Worm (Caenorhabditis elegans) whole organism, late embryonic: Measurements from ENCODE around the gene ZC487.2.

Experiments
- C08G9.2 ChIP-seq: sonication (generic microtip); optimal IDR thresholded peaks from 2 replicates; lab custom pipeline; 2016; ENCODE audit warnings: mild to moderate bottlenecking, missing genetic modification characterization, moderate library complexity, missing compliant biosample characterization
- K09A11.1 ChIP-seq: sonication (generic microtip); optimal IDR thresholded peaks from 2 replicates; lab custom pipeline; 2017; ENCODE audit warnings: antibody characterized with exemption, mild to moderate bottlenecking, missing genetic modification characterization, missing compliant biosample characterization; ENCODE audit not compliant: insufficient read depth
- T23F11.4 ChIP-seq: fragments of 200-800 bp; sonication (Bioruptor generic); optimal IDR thresholded peaks from 2 replicates; lab custom pipeline; 2018; ENCODE audit warnings: mild to moderate bottlenecking, missing genetic modification characterization, missing compliant biosample characterization
- ahr-1 ChIP-seq: sonication (generic microtip); optimal IDR thresholded peaks from 2 replicates; lab custom pipeline; 2016; ENCODE audit warnings: missing genetic modification characterization, missing compliant biosample characterization
- ceh-18 ChIP-seq: sonication (generic microtip); optimal IDR thresholded peaks from 2 replicates; lab custom pipeline; 2016; ENCODE audit warnings: missing genetic modification characterization, missing compliant biosample characterization
- ceh-19 ChIP-seq: fragments of 200-800 bp; sonication (Bioruptor generic); optimal IDR thresholded peaks from 2 replicates; lab custom pipeline; 2018; ENCODE audit warnings: mild to moderate bottlenecking, missing genetic modification characterization, missing compliant biosample characterization
- ceh-2 ChIP-seq: sonication (generic microtip); optimal IDR thresholded peaks from 2 replicates; lab custom pipeline; 2016; ENCODE audit warnings: missing genotype, missing genetic modification characterization, missing compliant biosample characterization
- ceh-30 ChIP-seq: fragments of 150-350 bp; optimal IDR thresholded peaks from 2 replicates; lab custom pipeline; 2014; ENCODE audit warnings: missing biosample characterization, missing genetic modification characterization
- ceh-31 ChIP-seq: sonication (generic microtip); optimal IDR thresholded peaks from 2 replicates; lab custom pipeline; 2016; ENCODE audit warnings: missing genetic modification characterization, missing compliant biosample characterization
- ceh-45 ChIP-seq: fragments of 200-800 bp; sonication (Bioruptor generic); IDR thresholded peaks from 2 replicates; pipeline ENCODE4 v1.3.6; 2022; ENCODE audit warnings: missing genetic modification reagents, missing genetic modification characterization, missing compliant biosample characterization
- ceh-6 ChIP-seq: fragments of 200-800 bp; sonication (Bioruptor generic); optimal IDR thresholded peaks from 2 replicates; lab custom pipeline; 2018; ENCODE audit warnings: mild to moderate bottlenecking, missing genetic modification characterization, missing compliant biosample characterization
- dmd-4 ChIP-seq: sonication (generic microtip); optimal IDR thresholded peaks from 2 replicates; lab custom pipeline; 2016; ENCODE audit warnings: borderline replicate concordance, missing genetic modification characterization, missing compliant biosample characterization
- dve-1 ChIP-seq: sonication (generic microtip); optimal IDR thresholded peaks from 2 replicates; lab custom pipeline; 2017; ENCODE audit warnings: antibody characterized with exemption, mild to moderate bottlenecking, missing genetic modification characterization, missing compliant biosample characterization
- elt-2 ChIP-seq: sonication (generic microtip); optimal IDR thresholded peaks from 2 replicates; lab custom pipeline; 2016; ENCODE audit warnings: missing genetic modification reagents, missing genetic modification characterization, missing compliant biosample characterization
- elt-4 ChIP-seq: sonication (generic microtip); optimal IDR thresholded peaks from 2 replicates; lab custom pipeline; 2016; ENCODE audit warnings: missing genetic modification characterization, missing compliant biosample characterization
- ets-4 ChIP-seq: sonication (generic microtip); optimal IDR thresholded peaks from 2 replicates; lab custom pipeline; 2016; ENCODE audit warnings: missing genetic modification characterization, missing compliant biosample characterization
- fkh-10 ChIP-seq: fragments of 150-350 bp; optimal IDR thresholded peaks from 2 replicates; lab custom pipeline; 2014; ENCODE audit warnings: missing biosample characterization, missing genetic modification reagents, missing genetic modification characterization
- gmeb-2 ChIP-seq: sonication (generic microtip); optimal IDR thresholded peaks from 2 replicates; lab custom pipeline; 2016; ENCODE audit warnings: missing genetic modification characterization, inconsistent platforms, missing compliant biosample characterization
- hlh-13 ChIP-seq: fragments of 200-800 bp; sonication (Bioruptor generic); optimal IDR thresholded peaks from 2 replicates; lab custom pipeline; 2018; ENCODE audit warnings: mild to moderate bottlenecking, missing genetic modification characterization, missing compliant biosample characterization
- hlh-15 ChIP-seq: sonication (generic microtip); optimal IDR thresholded peaks from 2 replicates; lab custom pipeline; 2016; ENCODE audit warnings: missing genetic modification characterization, missing compliant biosample characterization
- hlh-30 ChIP-seq: sonication (generic microtip); optimal IDR thresholded peaks from 2 replicates; lab custom pipeline; 2017; ENCODE audit warnings: antibody characterized with exemption, missing genetic modification characterization, missing compliant biosample characterization; ENCODE audit not compliant: insufficient read depth
- hlh-6 ChIP-seq: sonication (generic microtip); optimal IDR thresholded peaks from 2 replicates; lab custom pipeline; 2016; ENCODE audit warnings: missing genotype, missing genetic modification characterization, missing compliant biosample characterization
- lin-11 ChIP-seq: fragments of 200-800 bp; sonication (Bioruptor generic); optimal IDR thresholded peaks from 2 replicates; lab custom pipeline; 2018; ENCODE audit warnings: mild to moderate bottlenecking, missing genetic modification characterization, missing compliant biosample characterization
- madf-2 ChIP-seq: sonication (generic microtip); optimal IDR thresholded peaks from 2 replicates; lab custom pipeline; 2017; ENCODE audit warnings: missing genetic modification characterization, missing compliant biosample characterization
- mec-3 ChIP-seq: sonication (generic microtip); optimal IDR thresholded peaks from 2 replicates; lab custom pipeline; 2016; ENCODE audit warnings: borderline replicate concordance, missing genetic modification characterization, missing compliant biosample characterization
- nfya-1 ChIP-seq: sonication (generic microtip); optimal IDR thresholded peaks from 2 replicates; lab custom pipeline; 2017; ENCODE audit warnings: missing genetic modification characterization, mild to moderate bottlenecking, missing compliant biosample characterization, antibody characterized with exemption, moderate library complexity
- nhr-11 ChIP-seq: fragments of 150-350 bp; optimal IDR thresholded peaks from 2 replicates; lab custom pipeline; 2014; ENCODE audit warnings: missing biosample characterization, missing genetic modification characterization
- npax-4 ChIP-seq: sonication (generic microtip); optimal IDR thresholded peaks from 2 replicates; lab custom pipeline; 2016; ENCODE audit warnings: missing genetic modification characterization, missing compliant biosample characterization
- odd-2 ChIP-seq: sonication (generic microtip); optimal IDR thresholded peaks from 2 replicates; lab custom pipeline; 2017; ENCODE audit warnings: antibody characterized with exemption, mild to moderate bottlenecking, missing genetic modification characterization, missing compliant biosample characterization
- pag-3 ChIP-seq: sonication (generic microtip); optimal IDR thresholded peaks from 2 replicates; lab custom pipeline; 2016; ENCODE audit warnings: missing compliant biosample characterization, missing genetic modification characterization, borderline replicate concordance
- pat-9 ChIP-seq: fragments of 200-800 bp; sonication (Bioruptor generic); optimal IDR thresholded peaks from 2 replicates; lab custom pipeline; 2018; ENCODE audit warnings: mild to moderate bottlenecking, missing genetic modification characterization, moderate library complexity, missing compliant biosample characterization
- pha-2 ChIP-seq: sonication (generic microtip); optimal IDR thresholded peaks from 2 replicates; lab custom pipeline; 2017; ENCODE audit warnings: mild to moderate bottlenecking, missing genetic modification characterization, missing compliant biosample characterization
- pha-4 ChIP-seq: fragments of 150-350 bp; optimal IDR thresholded peaks from 2 replicates; lab custom pipeline; 2018; ENCODE audit warnings: missing biosample characterization, missing genetic modification reagents, missing genetic modification characterization
- pqm-1 ChIP-seq: sonication (generic microtip); optimal IDR thresholded peaks from 2 replicates; lab custom pipeline; 2016; ENCODE audit warnings: missing genetic modification characterization, missing compliant biosample characterization
- ref-2 ChIP-seq: sonication (generic microtip); optimal IDR thresholded peaks from 2 replicates; lab custom pipeline; 2016; ENCODE audit warnings: missing genetic modification characterization, missing compliant biosample characterization
- sox-4 ChIP-seq: sonication (generic microtip); optimal IDR thresholded peaks from 2 replicates; lab custom pipeline; 2017; ENCODE audit warnings: mild to moderate bottlenecking, missing genetic modification characterization, inconsistent platforms, missing compliant biosample characterization
- syd-9 ChIP-seq: sonication (generic microtip); optimal IDR thresholded peaks from 2 replicates; lab custom pipeline; 2016; ENCODE audit warnings: mild to moderate bottlenecking, missing genetic modification characterization, moderate library complexity, missing compliant biosample characterization
- tbx-2 ChIP-seq: sonication (generic microtip); optimal IDR thresholded peaks from 2 replicates; lab custom pipeline; 2016; ENCODE audit warnings: missing genetic modification characterization, missing compliant biosample characterization
- tbx-7 ChIP-seq: sonication (generic microtip); optimal IDR thresholded peaks from 2 replicates; lab custom pipeline; 2016; ENCODE audit warnings: missing genotype, missing genetic modification characterization, missing compliant biosample characterization
- unc-3 ChIP-seq, 2 experiments: fragments of 200-800 bp in 1 of 2; sonication (Bioruptor generic) in 1 of 2; sonication (generic microtip) in 1 of 2; conservative IDR thresholded peaks in 1 of 2; optimal IDR thresholded peaks in 1 of 2; 2 replicates each; pipeline versions ENCODE4 v1.3.6 to Lab custom; 2016 to 2022; ENCODE audit warnings: missing compliant biosample characterization in 2 of 2, missing genetic modification characterization in 2 of 2, missing genetic modification reagents in 1 of 2
- unc-42 ChIP-seq: sonication (generic microtip); optimal IDR thresholded peaks from 2 replicates; lab custom pipeline; 2016; ENCODE audit warnings: missing genotype, missing genetic modification characterization, missing compliant biosample characterization
- unc-86 ChIP-seq: sonication (generic microtip); optimal IDR thresholded peaks from 2 replicates; lab custom pipeline; 2016; ENCODE audit warnings: missing genetic modification characterization, missing compliant biosample characterization
- ztf-16 ChIP-seq: sonication (generic microtip); optimal IDR thresholded peaks from 2 replicates; lab custom pipeline; 2017; ENCODE audit warnings: missing genetic modification characterization, missing compliant biosample characterization

ZC487.2 gene

DNA sequence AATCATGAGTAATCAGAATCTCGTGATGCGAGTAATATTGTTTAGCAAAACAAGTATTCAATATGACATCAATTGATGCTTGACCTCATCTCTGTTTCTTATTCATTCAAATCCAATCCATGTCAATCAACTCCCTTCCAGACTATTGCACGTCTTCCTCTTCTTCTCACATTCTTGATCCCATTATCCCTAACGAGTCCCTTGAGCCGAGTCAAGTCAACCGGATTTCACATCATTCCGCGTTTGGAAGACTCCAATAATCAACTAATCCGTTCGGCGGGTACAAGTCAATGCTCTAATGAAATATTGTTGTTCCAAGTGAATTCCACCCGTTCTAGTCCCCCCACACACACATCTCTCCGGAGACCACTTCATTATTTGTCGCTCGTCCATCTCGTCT lies 4.0 kb upstream of the ZC487.2 start:
- TF ChIP-seq unc-42 (tag; lab: Kevin White, UChicago) (peak; percentile 93), ceh-19 (GFP tag; lab: Kevin White, UChicago) (no peak), ceh-31 (tag; lab: Kevin White, UChicago) (peak; percentile 33), tbx-7 (tag; lab: Kevin White, UChicago) (no peak)

DNA sequence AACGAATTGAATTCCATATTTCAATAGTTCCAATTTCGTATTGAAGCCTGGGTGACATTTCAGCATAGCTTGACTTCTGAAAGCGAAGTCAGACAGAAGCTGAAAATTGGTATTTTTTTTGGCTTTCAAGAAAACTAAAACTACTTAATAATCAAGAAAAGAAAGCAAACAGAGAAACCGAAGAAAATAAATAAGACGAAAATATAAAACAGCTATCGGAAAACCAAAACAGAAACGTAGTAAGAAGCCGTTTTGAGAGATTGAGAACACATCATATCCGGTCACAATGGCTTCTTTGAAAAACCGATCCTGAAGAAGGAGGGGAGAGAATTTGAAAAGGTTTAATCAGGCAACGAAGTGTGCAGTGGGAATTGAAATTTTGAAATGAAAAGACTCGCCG lies 4.0 kb downstream of the ZC487.2 start, which contains the start of gene srg-30:
Gene srg-30 (minus strand): TSS at position 101 of the 400 bp plus-strand sequence.
- no peak for TF ChIP-seq odd-2
- no peak for TF ChIP-seq ceh-31 (tag; lab: Kevin White, UChicago)
- TF ChIP-seq pag-3 (tag; lab: Kevin White, UChicago): no peak
- TF ChIP-seq ahr-1 (tag; lab: Kevin White, UChicago): no peak
- TF ChIP-seq ceh-19 (GFP tag; lab: Kevin White, UChicago): no peak
- no peak for TF ChIP-seq unc-3 (GFP tag; conservative IDR thresholded peaks at IDR 0.05; lab: Robert Waterston, UW)
- TF ChIP-seq unc-3 (tag; optimal IDR thresholded peaks at IDR 0.05; lab: Kevin White, UChicago): no peak
- TF ChIP-seq syd-9 (tag; lab: Kevin White, UChicago): no peak
- no peak for TF ChIP-seq elt-4 (tag; lab: Kevin White, UChicago)
- no peak for TF ChIP-seq unc-86 (tag; lab: Kevin White, UChicago)
- no peak for TF ChIP-seq ceh-45
- TF ChIP-seq pat-9 (tag; lab: Kevin White, UChicago): no peak
- no peak for TF ChIP-seq hlh-30 (tag; lab: Kevin White, UChicago)
- no peak for TF ChIP-seq hlh-13 (GFP tag; lab: Kevin White, UChicago)
- TF ChIP-seq gmeb-2 (tag; lab: Kevin White, UChicago): no peak
- TF ChIP-seq unc-42 (tag; lab: Kevin White, UChicago): no peak

- TF ChIP-seq pqm-1 (tag; lab: Kevin White, UChicago): no peak
- TF ChIP-seq nfya-1: peak; percentile 15
Measured at ce11 chrV:6710462-6710861, 11.8 kb downstream of the ZC487.2 start, which contains the start of gene sna-1. Gene sna-1, minus strand, starts transcription at chrV:6710679.

- TF ChIP-seq npax-4 (tag; lab: Kevin White, UChicago): no peak
- TF ChIP-seq madf-2 (tag; lab: Kevin White, UChicago): peak; percentile 62
- TF ChIP-seq fkh-10 (GFP tag; lab: Kevin White, UChicago): no peak
- peak; percentile 31 for TF ChIP-seq lin-11 (tag; lab: Kevin White, UChicago)
- peak; percentile 60 for TF ChIP-seq tbx-2
- peak; percentile 12 for TF ChIP-seq ceh-6
- TF ChIP-seq ceh-2 (tag; lab: Kevin White, UChicago): no peak
- no peak for TF ChIP-seq hlh-30 (tag; lab: Kevin White, UChicago)
- TF ChIP-seq odd-2: no peak
- no peak for TF ChIP-seq ahr-1 (tag; lab: Kevin White, UChicago)
- peak; percentile 72 for TF ChIP-seq elt-2 (tag; lab: Kevin White, UChicago)
- TF ChIP-seq ets-4: no peak
- no peak for TF ChIP-seq dmd-4
- no peak for TF ChIP-seq unc-86 (tag; lab: Kevin White, UChicago)
- peak; percentile 36 for TF ChIP-seq C08G9.2 (tag; lab: Kevin White, UChicago)
- TF ChIP-seq pha-2 (tag; lab: Kevin White, UChicago): peak; percentile 20
- TF ChIP-seq ztf-16 (tag; lab: Kevin White, UChicago): peak; percentile 56
- peak; percentile 73 for TF ChIP-seq pat-9 (tag; lab: Kevin White, UChicago)
- TF ChIP-seq K09A11.1 (tag; lab: Kevin White, UChicago): peak; percentile 14
- no peak for TF ChIP-seq dve-1 (tag; lab: Kevin White, UChicago)
- no peak for TF ChIP-seq elt-4 (tag; lab: Kevin White, UChicago)
- no peak for TF ChIP-seq ceh-30 (tag; lab: Kevin White, UChicago)
- TF ChIP-seq tbx-7 (tag; lab: Kevin White, UChicago): peak; percentile 2
- peak; percentile 49 for TF ChIP-seq ceh-31 (tag; lab: Kevin White, UChicago)
- TF ChIP-seq mec-3 (tag; lab: Kevin White, UChicago): no peak
- no peak for TF ChIP-seq nhr-11 (tag; lab: Kevin White, UChicago)
- TF ChIP-seq T23F11.4 (GFP tag; lab: Kevin White, UChicago): no peak
- TF ChIP-seq hlh-15 (tag; lab: Kevin White, UChicago): peak; percentile 27
- TF ChIP-seq sox-4: peak; percentile 45
- peak; percentile 14 for TF ChIP-seq hlh-6 (tag; lab: Kevin White, UChicago)
- TF ChIP-seq ceh-18 (tag; lab: Kevin White, UChicago): peak; percentile 4
- no peak for TF ChIP-seq ref-2 (tag; lab: Kevin White, UChicago)
- no peak for TF ChIP-seq pha-4 (tag; lab: Kevin White, UChicago)
Measured at ce11 chrV:6709050-6709683, 13.1 kb downstream of the ZC487.2 start, which contains the start of gene dlst-1. Gene dlst-1, minus strand, starts transcription at chrV:6709101.
